Fruit fly (Drosophila melanogaster): ENCODE results near the gene Set8.

The Set8 gene

dm6 chr3R:14299891-14300290 is 15.9 kb upstream of the Set8 start (continued):
- TF ChIP-seq CG10654 (GFP tag; optimal IDR thresholded peaks at IDR 0.05) (no peak), Dref (GFP tag; IDR thresholded peaks at IDR 0.05) (no peak), lov (optimal IDR thresholded peaks at IDR 0.05) (no peak), lov (GFP tag; IDR thresholded peaks at IDR 0.05) (peak; percentile 72; the same call in 1 of the 3 replicates), CG3847 (GFP tag; IDR thresholded peaks at IDR 0.05) (no peak), Adf1 (GFP tag; IDR thresholded peaks at IDR 0.05) (no peak), CG8944 (GFP tag; optimal IDR thresholded peaks at IDR 0.05) (no peak), CG15514 (GFP tag; optimal IDR thresholded peaks at IDR 0.05) (no peak), ssp (GFP tag; IDR thresholded peaks at IDR 0.05) (no peak), Meics (GFP tag; optimal IDR thresholded peaks at IDR 0.05) (no peak), CG31388 (GFP tag; optimal IDR thresholded peaks at IDR 0.05) (no peak), Ets97D (GFP tag; optimal IDR thresholded peaks at IDR 0.05) (no peak), tgo (GFP tag; IDR thresholded peaks at IDR 0.05) (no peak), CG30020 (tag; optimal IDR thresholded peaks at IDR 0.05) (no peak), chm (GFP tag; IDR thresholded peaks at IDR 0.05) (peak; percentile 43; the same call in 1 of the 2 replicates), esg (GFP tag; conservative IDR thresholded peaks at IDR 0.05) (no peak), D19A (tag; optimal IDR thresholded peaks at IDR 0.05) (peak; percentile 16), CG12942 (GFP tag; optimal IDR thresholded peaks at IDR 0.05) (no peak), Fer2 (tag; optimal IDR thresholded peaks at IDR 0.05) (no peak), CHES-1-like (GFP tag; optimal IDR thresholded peaks at IDR 0.05) (no peak), CG13123 (GFP tag; optimal IDR thresholded peaks at IDR 0.05) (no peak), Side (GFP tag; optimal IDR thresholded peaks at IDR 0.05) (no peak), fd3F (GFP tag; optimal IDR thresholded peaks at IDR 0.05) (no peak), klu (GFP tag; IDR thresholded peaks at IDR 0.05) (no peak), slp2 (GFP tag; optimal IDR thresholded peaks at IDR 0.05) (no peak), CG3726 (GFP tag; IDR thresholded peaks at IDR 0.05) (no peak), lab (GFP tag; optimal IDR thresholded peaks at IDR 0.05) (peak; percentile 67), CG4730 (GFP tag; IDR thresholded peaks at IDR 0.05) (no peak), btn (GFP tag; optimal IDR thresholded peaks at IDR 0.05) (no peak), pho (GFP tag; optimal IDR thresholded peaks at IDR 0.05) (no peak), unc-4 (GFP tag; IDR thresholded peaks at IDR 0.05; ENCODE audit: partially characterized antibody) (no peak), Tbp (GFP tag; optimal IDR thresholded peaks at IDR 0.05) (no peak), crc (GFP tag; optimal IDR thresholded peaks at IDR 0.05) (no peak), CG8388 (GFP tag; optimal IDR thresholded peaks at IDR 0.05) (no peak), Rx (GFP tag; IDR thresholded peaks at IDR 0.05) (no peak), pzg (GFP tag; optimal IDR thresholded peaks at IDR 0.05) (no peak), ems (GFP tag; optimal IDR thresholded peaks at IDR 0.05) (no peak), CG10274 (GFP tag; optimal IDR thresholded peaks at IDR 0.05) (no peak), pan (optimal IDR thresholded peaks at IDR 0.05) (no peak), pan (GFP tag; optimal IDR thresholded peaks at IDR 0.05 in 1 of 2, IDR thresholded peaks at IDR 0.05 in 1 of 2) (no peak), CG8765 (GFP tag; IDR thresholded peaks at IDR 0.05) (no peak), schlank (tag; optimal IDR thresholded peaks at IDR 0.05) (no peak), CG2199 (GFP tag; IDR thresholded peaks at IDR 0.05) (no peak), stwl (tag; optimal IDR thresholded peaks at IDR 0.05) (no peak), exex (tag; optimal IDR thresholded peaks at IDR 0.05) (peak; percentile 0), CG43689 (GFP tag; IDR thresholded peaks at IDR 0.05) (no peak), Atf-2 (GFP tag; optimal IDR thresholded peaks at IDR 0.05) (no peak), CG9727 (GFP tag; optimal IDR thresholded peaks at IDR 0.05) (peak; percentile 6), Doc3 (GFP tag; IDR thresholded peaks at IDR 0.05; ENCODE audit: partially characterized antibody) (no peak), CG4707 (GFP tag; optimal IDR thresholded peaks at IDR 0.05) (peak; percentile 37), HLH4C (GFP tag; IDR thresholded peaks at IDR 0.05; ENCODE audit: partially characterized antibody) (no peak), NC2β (GFP tag; optimal IDR thresholded peaks at IDR 0.05) (peak; percentile 30), CG6813 (GFP tag; optimal IDR thresholded peaks at IDR 0.05) (peak; percentile 76)

All from whole organism, embryonic.